Worm (Caenorhabditis elegans) whole organism, early embryonic: ENCODE measurements around the gene ztf-13.

Source experiments
- B0310.2 ChIP-seq: sonication (generic microtip); optimal IDR thresholded peaks from 2 replicates; lab custom pipeline; 2016; ENCODE audit warnings: mild to moderate bottlenecking, missing genetic modification characterization, missing compliant biosample characterization
- F13C5.2 ChIP-seq: sonication (generic microtip); optimal IDR thresholded peaks from 2 replicates; lab custom pipeline; 2017; ENCODE audit warnings: mild to moderate bottlenecking, missing genetic modification characterization, inconsistent platforms, missing compliant biosample characterization
- aly-1 ChIP-seq: sonication (generic microtip); optimal IDR thresholded peaks from 2 replicates; lab custom pipeline; 2016; ENCODE audit warnings: missing genetic modification characterization, missing compliant biosample characterization
- ama-1 ChIP-seq: fragments of 150-350 bp; optimal IDR thresholded peaks from 2 replicates; lab custom pipeline; 2014
- ceh-13 ChIP-seq: fragments of 200-800 bp; sonication (Bioruptor generic); optimal IDR thresholded peaks from 2 replicates; lab custom pipeline; 2018; ENCODE audit warnings: mild to moderate bottlenecking, missing genetic modification characterization, missing compliant biosample characterization
- ceh-36 ChIP-seq: sonication (generic microtip); optimal IDR thresholded peaks from 2 replicates; lab custom pipeline; 2016; ENCODE audit warnings: missing genetic modification characterization, inconsistent platforms, missing compliant biosample characterization
- ets-7 ChIP-seq: sonication (generic microtip); optimal IDR thresholded peaks from 2 replicates; lab custom pipeline; 2016; ENCODE audit warnings: missing genotype, missing genetic modification characterization, missing compliant biosample characterization
- flt-1 ChIP-seq: fragments of 200-800 bp; sonication (Bioruptor generic); IDR thresholded peaks from 2 replicates; pipeline ENCODE4 v1.3.6; 2022; ENCODE audit warnings: missing genetic modification characterization, missing compliant biosample characterization
- hmbx-1 ChIP-seq: sonication (generic microtip); optimal IDR thresholded peaks from 2 replicates; lab custom pipeline; 2016; ENCODE audit warnings: mild to moderate bottlenecking, missing genetic modification characterization, missing compliant biosample characterization
- hmg-4 ChIP-seq: fragments of 200-800 bp; sonication (Bioruptor generic); optimal IDR thresholded peaks from 2 replicates; lab custom pipeline; 2018; ENCODE audit warnings: mild to moderate bottlenecking, missing genetic modification characterization, missing compliant biosample characterization
- hnd-1 ChIP-seq: sonication (generic microtip); optimal IDR thresholded peaks from 2 replicates; lab custom pipeline; 2016; ENCODE audit warnings: missing genetic modification characterization, missing compliant biosample characterization
- pes-1 ChIP-seq: fragments of 200-800 bp; sonication (Bioruptor generic); IDR thresholded peaks from 2 replicates; pipeline ENCODE4 v1.3.6; 2022; ENCODE audit warnings: missing genetic modification reagents, missing genetic modification characterization, missing compliant biosample characterization
- scrt-1 ChIP-seq: fragments of 200-800 bp; sonication (Bioruptor generic); IDR thresholded peaks from 2 replicates; pipeline ENCODE4 v1.3.6; 2022; ENCODE audit warnings: missing genetic modification characterization, missing compliant biosample characterization
- sea-1 ChIP-seq: fragments of 200-800 bp; sonication (Bioruptor generic); conservative IDR thresholded peaks from 2 replicates; pipeline ENCODE4 v1.3.6; 2022; ENCODE audit warnings: missing genetic modification characterization, missing compliant biosample characterization
- tbx-11 ChIP-seq: fragments of 200-800 bp; sonication (Bioruptor generic); IDR thresholded peaks from 2 replicates; pipeline ENCODE4 v1.3.6; 2022; ENCODE audit warnings: missing genetic modification characterization, missing compliant biosample characterization
- tbx-37 ChIP-seq: fragments of 200-800 bp; sonication (Bioruptor generic); conservative IDR thresholded peaks from 2 replicates; pipeline ENCODE4 v1.3.6; 2022; ENCODE audit warnings: missing genetic modification reagents, missing genetic modification characterization, missing compliant biosample characterization
- tra-4 ChIP-seq: sonication (generic microtip); optimal IDR thresholded peaks from 2 replicates; lab custom pipeline; 2017; ENCODE audit warnings: missing genetic modification characterization, missing compliant biosample characterization

ztf-13 gene

ce11 chrX:3059299-3059698 is 42.7 kb downstream of the ztf-13 start, which contains the start of gene rsef-1:
rsef-1 (minus strand) TSS chrX:3059399.
- no peak for TF ChIP-seq scrt-1 (GFP tag; lab: Robert Waterston, UW)
- TF ChIP-seq ceh-13 (GFP tag; lab: Kevin White, UChicago), result no peak
- TF ChIP-seq ets-7 (tag; lab: Kevin White, UChicago), result no peak
- TF ChIP-seq aly-1 (tag; lab: Kevin White, UChicago), result no peak
- TF ChIP-seq ama-1 (lab: Kevin White, UChicago), result no peak
- TF ChIP-seq F13C5.2, result no peak
- no peak for TF ChIP-seq tbx-11
- no peak for TF ChIP-seq flt-1 (GFP tag; lab: Robert Waterston, UW)
- TF ChIP-seq sea-1, result no peak
- no peak for TF ChIP-seq tbx-37
- TF ChIP-seq hnd-1 (tag; lab: Kevin White, UChicago), result no peak
- no peak for TF ChIP-seq hmg-4 (GFP tag; lab: Kevin White, UChicago)

- no peak for TF ChIP-seq tbx-11
- no peak for TF ChIP-seq sea-1
These were observed 44.3 kb downstream of the ztf-13 start for ce11 chrX:3057656-3058055.

DNA sequence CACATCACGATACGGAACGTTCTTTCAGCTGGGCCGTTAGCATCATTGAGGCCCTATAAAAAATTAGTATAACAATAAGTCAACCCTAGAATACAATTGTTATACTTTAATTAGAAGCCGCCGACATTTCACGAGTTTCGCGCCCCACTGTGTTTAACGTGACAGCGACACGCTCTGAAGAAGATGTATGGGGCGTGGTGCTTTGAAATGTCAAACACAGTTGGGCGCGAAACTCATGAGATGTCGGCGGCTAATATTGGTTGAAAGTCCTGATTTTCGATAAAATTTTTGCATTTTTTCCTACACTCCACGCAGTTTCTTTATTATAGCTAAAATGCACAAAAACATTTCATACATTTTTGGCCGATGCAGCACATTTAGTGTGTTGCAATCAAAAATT is 45.9 kb downstream of the ztf-13 start:
- TF ChIP-seq ceh-13 (GFP tag; lab: Kevin White, UChicago) (no peak), scrt-1 (GFP tag; lab: Robert Waterston, UW) (no peak), B0310.2 (tag; lab: Kevin White, UChicago) (no peak), ama-1 (lab: Kevin White, UChicago) (no peak), tbx-11 (no peak), hnd-1 (tag; lab: Kevin White, UChicago) (no peak), flt-1 (GFP tag; lab: Robert Waterston, UW) (no peak), pes-1 (no peak), sea-1 (no peak), F13C5.2 (no peak), tbx-37 (no peak)

- TF ChIP-seq F13C5.2 (no peak), aly-1 (tag; lab: Kevin White, UChicago) (no peak), sea-1 (no peak), tbx-11 (no peak), hmbx-1 (tag; lab: Kevin White, UChicago) (no peak), scrt-1 (GFP tag; lab: Robert Waterston, UW) (no peak), B0310.2 (tag; lab: Kevin White, UChicago) (no peak), hmg-4 (GFP tag; lab: Kevin White, UChicago) (no peak), ets-7 (tag; lab: Kevin White, UChicago) (no peak), ceh-36 (tag; lab: Kevin White, UChicago) (no peak), flt-1 (GFP tag; lab: Robert Waterston, UW) (no peak), ama-1 (lab: Kevin White, UChicago) (no peak), ceh-13 (GFP tag; lab: Kevin White, UChicago) (no peak), tbx-37 (no peak), hnd-1 (tag; lab: Kevin White, UChicago) (no peak), pes-1 (no peak), tra-4 (tag; lab: Kevin White, UChicago) (no peak)
These were observed 47.2 kb downstream of the ztf-13 start, which contains the start of gene twk-26 for ce11 chrX:3054802-3055201. twk-26 (minus strand) TSS chrX:3054824.

- no peak for TF ChIP-seq aly-1 (tag; lab: Kevin White, UChicago)
- no peak for TF ChIP-seq F13C5.2
- TF ChIP-seq flt-1 (GFP tag; lab: Robert Waterston, UW), result no peak
- TF ChIP-seq hmbx-1 (tag; lab: Kevin White, UChicago), result no peak
- no peak for TF ChIP-seq tbx-37
- TF ChIP-seq ets-7 (tag; lab: Kevin White, UChicago), result no peak
- no peak for TF ChIP-seq hmg-4 (GFP tag; lab: Kevin White, UChicago)
These were observed 47.6 kb downstream of the ztf-13 start for ce11 chrX:3054394-3054793.

- TF ChIP-seq aly-1 (tag; lab: Kevin White, UChicago), result no peak
- TF ChIP-seq tra-4 (tag; lab: Kevin White, UChicago), result no peak
- TF ChIP-seq hmg-4 (GFP tag; lab: Kevin White, UChicago), result no peak
- TF ChIP-seq pes-1, result no peak
- no peak for TF ChIP-seq sea-1
- no peak for TF ChIP-seq tbx-11
- no peak for TF ChIP-seq tbx-37
- TF ChIP-seq ceh-36 (tag; lab: Kevin White, UChicago), result no peak
- TF ChIP-seq hnd-1 (tag; lab: Kevin White, UChicago), result no peak
- TF ChIP-seq B0310.2 (tag; lab: Kevin White, UChicago), result no peak
- no peak for TF ChIP-seq F13C5.2
- TF ChIP-seq ceh-13 (GFP tag; lab: Kevin White, UChicago), result no peak
- TF ChIP-seq hmbx-1 (tag; lab: Kevin White, UChicago), result no peak
- TF ChIP-seq flt-1 (GFP tag; lab: Robert Waterston, UW), result no peak
- TF ChIP-seq scrt-1 (GFP tag; lab: Robert Waterston, UW), result no peak
- no peak for TF ChIP-seq ama-1 (lab: Kevin White, UChicago)
- no peak for TF ChIP-seq ets-7 (tag; lab: Kevin White, UChicago)
These were observed 50.5 kb downstream of the ztf-13 start for ce11 chrX:3051315-3051993.
